Fruit fly (Drosophila melanogaster): ENCODE measurements around the gene CG10171.

Gene CG10171

DNA sequence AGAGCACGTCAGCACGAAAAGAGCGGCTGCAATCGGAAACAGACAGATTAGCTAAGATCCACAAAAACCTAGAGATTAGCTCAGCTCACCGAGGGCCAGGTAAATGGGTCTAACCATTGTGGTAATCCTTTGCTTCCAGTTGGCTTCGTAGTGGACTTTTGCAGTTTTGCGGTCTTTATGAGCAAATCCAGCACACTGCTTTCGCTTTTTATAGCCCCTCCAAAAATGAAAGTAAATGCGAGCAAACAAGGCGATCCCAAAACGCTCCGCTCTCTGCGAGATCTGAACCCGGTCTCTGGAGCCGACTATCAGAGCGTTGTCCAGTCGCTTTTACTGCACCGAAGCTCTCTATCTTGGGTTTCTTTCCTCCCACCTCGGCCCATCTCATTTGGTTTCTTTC is 6.5 kb downstream of the CG10171 start, which contains the start of gene CG14107:
Gene CG14107, minus strand, starts transcription at position 187 of the 400 bp plus-strand sequence.
- TF ChIP-seq Myc (optimal IDR thresholded peaks at IDR 0.05): no peak
- no peak for TF ChIP-seq ttk (optimal IDR thresholded peaks at IDR 0.05)
- no peak for TF ChIP-seq h (optimal IDR thresholded peaks at IDR 0.05)
- TF ChIP-seq Sin3A (optimal IDR thresholded peaks at IDR 0.05): no peak
- no peak for TF ChIP-seq psq (optimal IDR thresholded peaks at IDR 0.05)
- no peak for TF ChIP-seq insv (optimal IDR thresholded peaks at IDR 0.05)

DNA sequence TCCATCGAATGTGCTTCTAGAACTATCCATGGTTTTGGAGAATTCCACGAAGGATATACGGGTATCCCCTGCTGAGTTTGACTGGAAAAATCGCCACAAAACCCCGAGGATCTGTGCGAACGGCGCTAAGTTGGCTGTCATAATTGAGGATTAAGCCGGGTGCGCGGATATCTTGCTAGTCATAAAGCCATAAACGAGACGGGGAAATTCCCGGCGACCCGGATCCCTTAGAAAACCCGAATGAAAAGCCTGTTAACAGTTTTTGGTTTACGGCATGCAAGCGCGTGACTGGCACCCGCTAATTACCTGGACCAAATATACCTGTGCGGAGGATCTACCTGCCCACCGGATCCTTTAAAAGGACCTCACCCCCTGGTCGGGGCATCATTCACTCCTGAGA is 9.5 kb downstream of the CG10171 start, which contains the start of gene SNCF:
Gene SNCF, plus strand, starts transcription at position 382 of the 400 bp plus-strand sequence.
- TF ChIP-seq h (optimal IDR thresholded peaks at IDR 0.05) (no peak), insv (optimal IDR thresholded peaks at IDR 0.05) (no peak), psq (optimal IDR thresholded peaks at IDR 0.05) (no peak), Sin3A (optimal IDR thresholded peaks at IDR 0.05) (no peak), Myc (optimal IDR thresholded peaks at IDR 0.05) (no peak), ttk (optimal IDR thresholded peaks at IDR 0.05) (no peak)

DNA sequence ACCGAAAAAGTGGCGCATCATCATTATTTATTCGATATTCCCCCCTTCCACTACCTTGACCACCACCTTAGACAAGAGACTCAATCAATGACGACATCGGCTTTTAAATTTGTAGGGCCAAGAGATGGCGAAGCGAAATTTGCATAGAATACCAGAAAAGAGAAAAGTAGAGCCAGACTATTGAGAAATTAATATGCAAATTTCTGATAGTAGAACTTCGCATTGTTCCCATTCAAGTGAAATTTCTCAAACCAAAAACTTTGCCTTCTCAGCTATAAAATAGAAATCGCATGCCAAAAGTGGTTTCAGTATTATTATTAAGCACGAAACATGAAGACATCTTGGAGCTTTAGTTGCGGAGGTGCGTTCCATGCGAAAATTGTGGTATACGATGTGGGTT is 10.1 kb downstream of the CG10171 start, which contains the start of gene CG14111:
Gene CG14111, plus strand, starts transcription at position 301 of the 400 bp plus-strand sequence.
- TF ChIP-seq psq (optimal IDR thresholded peaks at IDR 0.05): no peak
- no peak for TF ChIP-seq ttk (optimal IDR thresholded peaks at IDR 0.05)
- no peak for TF ChIP-seq h (optimal IDR thresholded peaks at IDR 0.05)
- TF ChIP-seq insv (optimal IDR thresholded peaks at IDR 0.05): no peak
- TF ChIP-seq Sin3A (optimal IDR thresholded peaks at IDR 0.05): no peak
- no peak for TF ChIP-seq Myc (optimal IDR thresholded peaks at IDR 0.05)

DNA sequence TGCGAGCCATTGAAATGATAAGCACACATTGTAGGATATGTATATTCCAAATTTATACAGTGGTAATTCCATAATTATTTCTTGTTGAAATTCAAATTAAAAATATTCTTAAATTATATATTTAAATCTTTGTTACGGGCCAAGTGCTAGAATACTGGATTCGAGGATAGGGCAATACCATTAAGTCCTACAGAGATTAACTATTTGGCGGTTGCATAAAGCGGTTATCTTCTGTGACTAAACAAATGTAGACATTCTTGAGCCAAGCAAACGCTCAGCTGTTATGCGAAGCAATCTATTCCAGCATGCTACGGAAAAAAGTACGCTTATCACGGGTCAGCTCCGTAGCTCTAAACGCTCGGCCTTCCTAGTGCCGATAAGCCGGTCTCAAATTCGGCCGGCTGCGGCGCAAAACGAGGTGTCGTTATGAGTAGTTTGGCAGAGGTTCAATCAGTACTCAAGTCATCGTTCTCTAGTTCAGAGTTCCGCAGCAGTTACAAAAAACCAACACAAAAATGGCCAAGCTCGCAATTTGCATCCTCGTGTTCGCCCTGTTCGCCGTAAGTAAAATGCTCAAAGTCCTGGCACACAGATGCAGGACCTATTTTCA is 31.5 kb downstream of the CG10171 start, which contains the start of gene Nplp2:
Gene Nplp2, plus strand, starts transcription at position 293 of the 610 bp plus-strand sequence.
- TF ChIP-seq h (optimal IDR thresholded peaks at IDR 0.05) (no peak), Myc (optimal IDR thresholded peaks at IDR 0.05) (no peak), insv (optimal IDR thresholded peaks at IDR 0.05) (no peak), Sin3A (optimal IDR thresholded peaks at IDR 0.05) (no peak), psq (optimal IDR thresholded peaks at IDR 0.05) (no peak), ttk (optimal IDR thresholded peaks at IDR 0.05) (no peak)

DNA sequence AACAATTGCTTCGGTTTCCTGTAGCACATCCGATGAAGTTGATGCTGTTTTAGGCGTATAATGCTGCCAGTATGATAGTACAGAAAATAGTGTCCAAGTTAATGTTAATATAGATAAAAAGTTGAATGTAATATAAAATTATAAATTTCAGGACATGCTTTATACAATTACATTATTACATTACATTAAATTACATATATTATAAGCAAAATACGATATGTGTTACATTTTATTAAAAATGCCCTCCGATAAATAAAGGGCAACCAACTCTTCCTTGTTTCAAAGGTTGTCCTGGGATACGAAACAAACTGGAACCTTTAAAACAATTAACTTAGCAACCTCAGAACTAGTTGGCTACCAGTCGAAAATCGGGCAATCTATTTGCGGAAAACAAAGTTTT is 39.0 kb downstream of the CG10171 start, which contains the start of gene CG17687:
Gene CG17687, plus strand, starts transcription at position 301 of the 400 bp plus-strand sequence.
- TF ChIP-seq ttk (optimal IDR thresholded peaks at IDR 0.05) (no peak), Sin3A (optimal IDR thresholded peaks at IDR 0.05) (no peak), Myc (optimal IDR thresholded peaks at IDR 0.05) (no peak), insv (optimal IDR thresholded peaks at IDR 0.05) (no peak), psq (optimal IDR thresholded peaks at IDR 0.05) (no peak), h (optimal IDR thresholded peaks at IDR 0.05) (no peak)

All from Kc167 (cell line).